In genomic region chr3R:23735648-23736047, dm6 we compare ENCODE assay signal across 4 fruit fly cellular contexts.
TF ChIP-seq lines count a peak whose summit lies in the region.

No protein-coding gene starts in this region.

- TF ChIP-seq CTCF in whole organism, embryonic (GFP tag; optimal IDR thresholded peaks at IDR 0.05; lab: Kevin White, UChicago) = no peak

TF ChIP-seq in whole organism, embryonic, 481 proteins besides CTCF, POLR2A, EP300 and RAD21:
- no peak for TF ChIP-seq Hey (tag; optimal IDR thresholded peaks at IDR 0.05; lab: Kevin White, UChicago)
- peak; percentile 18 for TF ChIP-seq ewg (GFP tag; optimal IDR thresholded peaks at IDR 0.05; lab: Kevin White, UChicago)
- TF ChIP-seq Med (GFP tag; lab: Kevin White, UChicago) = peak; percentile 46
- TF ChIP-seq CG15479 (GFP tag; optimal IDR thresholded peaks at IDR 0.05; lab: Kevin White, UChicago) = peak; percentile 46
- TF ChIP-seq CG1792 (GFP tag; optimal IDR thresholded peaks at IDR 0.05; lab: Kevin White, UChicago) = no peak
- no peak for TF ChIP-seq CG16779 (GFP tag; IDR thresholded peaks at IDR 0.05; lab: Robert Waterston, UW)
- TF ChIP-seq grau (tag; optimal IDR thresholded peaks at IDR 0.05; lab: Kevin White, UChicago) = no peak
- no peak for TF ChIP-seq CG16815 (GFP tag; optimal IDR thresholded peaks at IDR 0.05; lab: Kevin White, UChicago)
- TF ChIP-seq Opbp (GFP tag; IDR thresholded peaks at IDR 0.05; lab: Robert Waterston, UW; ENCODE audit: partially characterized antibody) = peak; percentile 36; the same call in 1 of the 3 replicates
- TF ChIP-seq CG6791 (GFP tag; IDR thresholded peaks at IDR 0.05; lab: Robert Waterston, UW; ENCODE audit: partially characterized antibody) = 0 out of 3 replicates have a peak, but pooled peaks have one; percentile 21
- TF ChIP-seq Tbp (GFP tag; optimal IDR thresholded peaks at IDR 0.05; lab: Kevin White, UChicago) = peak; percentile 21
- peak; percentile 4 for TF ChIP-seq cwo (GFP tag; optimal IDR thresholded peaks at IDR 0.05; lab: Kevin White, UChicago)
- TF ChIP-seq CG42726 (GFP tag; IDR thresholded peaks at IDR 0.05; lab: Robert Waterston, UW; ENCODE audit: partially characterized antibody) = peak; percentile 33; the same call in 1 of the 2 replicates
- TF ChIP-seq ci (GFP tag; IDR thresholded peaks at IDR 0.05; lab: Robert Waterston, UW) = 0 out of 3 replicates have a peak, but pooled peaks have one; percentile 10
- peak; percentile 100 for TF ChIP-seq CG8359 (GFP tag; optimal IDR thresholded peaks at IDR 0.05; lab: Kevin White, UChicago; ENCODE audit: borderline replicate concordance)
- TF ChIP-seq CG6175 (GFP tag; IDR thresholded peaks at IDR 0.05; lab: Robert Waterston, UW) = 0 out of 3 replicates have a peak, but pooled peaks have one; percentile 27
- 0 out of 3 replicates have a peak, but pooled peaks have one; percentile 20 for TF ChIP-seq HLH4C (GFP tag; IDR thresholded peaks at IDR 0.05; lab: Robert Waterston, UW; ENCODE audit: partially characterized antibody)

TF ChIP-seq in whole organism, prepupa, 60 proteins besides CTCF, POLR2A, EP300 and RAD21:
- TF ChIP-seq CG6163 (GFP tag; IDR thresholded peaks at IDR 0.05; lab: Robert Waterston, UW) = 0 out of 3 replicates have a peak, but pooled peaks have one; percentile 10
- TF ChIP-seq eg (GFP tag; IDR thresholded peaks at IDR 0.05; lab: Robert Waterston, UW) = no peak
- no peak for TF ChIP-seq CG3032 (tag; optimal IDR thresholded peaks at IDR 0.05; lab: Kevin White, UChicago)
- peak; percentile 36 for TF ChIP-seq Eip78C (GFP tag; lab: Kevin White, UChicago)
- TF ChIP-seq ss (GFP tag; optimal IDR thresholded peaks at IDR 0.05; lab: Kevin White, UChicago) = peak in 1 of 2 experiments; percentile 11

TF ChIP-seq in whole organism, pupa, 21 proteins besides CTCF, POLR2A, EP300 and RAD21:
- TF ChIP-seq CG17806 (tag; optimal IDR thresholded peaks at IDR 0.05; lab: Kevin White, UChicago) (no peak), fd96Ca (GFP tag; IDR thresholded peaks at IDR 0.05; lab: Robert Waterston, UW) (0 out of 3 replicates have a peak, but pooled peaks have one; percentile 24)

TF ChIP-seq in whole organism, wandering third instar larva, 38 proteins besides CTCF, POLR2A, EP300 and RAD21:
- TF ChIP-seq Myc (optimal IDR thresholded peaks at IDR 0.05; lab: Kevin White, UChicago) (peak; percentile 86), rgr (GFP tag; optimal IDR thresholded peaks at IDR 0.05; lab: Kevin White, UChicago) (no peak)
TF ChIP-seq in whole organism, wandering third instar larva: peak in this region for 1.
